Worm (Caenorhabditis elegans) whole organism, young adult: ENCODE data around the gene feh-1.

Experiments used
- B0261.1 ChIP-seq: sonication (generic microtip); optimal IDR thresholded peaks from 2 replicates; lab custom pipeline; 2016; ENCODE audit warnings: mild to moderate bottlenecking, missing genetic modification characterization, moderate library complexity, missing compliant biosample characterization
- F57C9.4 ChIP-seq: sonication (generic microtip); optimal IDR thresholded peaks from 2 replicates; lab custom pipeline; 2017; ENCODE audit warnings: mild to moderate bottlenecking, missing genetic modification characterization, missing compliant biosample characterization
- Y53F4B.3 ChIP-seq: fragments of 200-800 bp; sonication (Bioruptor generic); IDR thresholded peaks from 2 replicates; pipeline ENCODE4 v1.3.6; 2022; ENCODE audit warnings: missing genetic modification reagents, missing genetic modification characterization, missing compliant biosample characterization
- bed-1 ChIP-seq: fragments of 200-800 bp; sonication (Bioruptor generic); IDR thresholded peaks from 2 replicates; pipeline ENCODE4 v1.3.6; 2022; ENCODE audit warnings: missing genetic modification reagents, missing genetic modification characterization, missing compliant biosample characterization
- ceh-100 ChIP-seq: fragments of 200-800 bp; sonication (Bioruptor generic); IDR thresholded peaks from 2 replicates; pipeline ENCODE4 v1.3.6; 2022; ENCODE audit warnings: missing genetic modification reagents, missing genetic modification characterization, missing compliant biosample characterization
- efl-1 ChIP-seq: fragments of 150-350 bp; optimal IDR thresholded peaks from 2 replicates; lab custom pipeline; 2014; ENCODE audit warnings: missing biosample characterization, missing genetic modification reagents, missing genetic modification characterization
- gei-17 ChIP-seq: fragments of 200-800 bp; sonication (Bioruptor generic); optimal IDR thresholded peaks from 2 replicates; lab custom pipeline; 2018; ENCODE audit warnings: mild to moderate bottlenecking, missing genetic modification characterization, missing compliant biosample characterization
- mcd-1 ChIP-seq: fragments of 200-800 bp; sonication (Bioruptor generic); IDR thresholded peaks from 2 replicates; pipeline ENCODE4 v1.3.6; 2022; ENCODE audit warnings: missing genetic modification reagents, missing genetic modification characterization, missing compliant biosample characterization
- nfya-1 ChIP-seq: sonication (generic microtip); optimal IDR thresholded peaks from 2 replicates; lab custom pipeline; 2017; ENCODE audit warnings: antibody characterized with exemption, missing compliant biosample characterization, missing genetic modification characterization, borderline replicate concordance; ENCODE audit not compliant: insufficient read depth
- nhr-179 ChIP-seq: sonication (generic microtip); optimal IDR thresholded peaks from 2 replicates; lab custom pipeline; 2016; ENCODE audit warnings: mild to moderate bottlenecking, missing genetic modification characterization, missing compliant biosample characterization
- rcor-1 ChIP-seq: fragments of 200-800 bp; sonication (Bioruptor generic); IDR thresholded peaks from 2 replicates; pipeline ENCODE4 v1.3.6; 2022; ENCODE audit warnings: missing genetic modification reagents, missing genetic modification characterization, missing compliant biosample characterization
- sea-2 ChIP-seq: fragments of 200-800 bp; sonication (Bioruptor generic); IDR thresholded peaks from 2 replicates; pipeline ENCODE4 v1.3.6; 2022; ENCODE audit warnings: missing genetic modification characterization, missing compliant biosample characterization
- snpc-4 ChIP-seq, 5 experiments: fragments of 150-350 bp in 1 of 5; sonication (generic microtip) in 4 of 5; optimal IDR thresholded peaks; 2 replicates each; lab custom pipeline; 2014 to 2018; ENCODE audit warnings: missing genetic modification characterization in 5 of 5, missing biosample characterization in 3 of 5, antibody characterized with exemption in 2 of 5, mild to moderate bottlenecking in 2 of 5, missing compliant biosample characterization in 2 of 5, missing genotype in 2 of 5, moderate library complexity in 2 of 5, missing genetic modification reagents in 1 of 5
- ztf-18 ChIP-seq: sonication (generic microtip); optimal IDR thresholded peaks from 2 replicates; lab custom pipeline; 2016; ENCODE audit warnings: missing genotype, mild to moderate bottlenecking, missing genetic modification characterization, missing compliant biosample characterization

DNA sequence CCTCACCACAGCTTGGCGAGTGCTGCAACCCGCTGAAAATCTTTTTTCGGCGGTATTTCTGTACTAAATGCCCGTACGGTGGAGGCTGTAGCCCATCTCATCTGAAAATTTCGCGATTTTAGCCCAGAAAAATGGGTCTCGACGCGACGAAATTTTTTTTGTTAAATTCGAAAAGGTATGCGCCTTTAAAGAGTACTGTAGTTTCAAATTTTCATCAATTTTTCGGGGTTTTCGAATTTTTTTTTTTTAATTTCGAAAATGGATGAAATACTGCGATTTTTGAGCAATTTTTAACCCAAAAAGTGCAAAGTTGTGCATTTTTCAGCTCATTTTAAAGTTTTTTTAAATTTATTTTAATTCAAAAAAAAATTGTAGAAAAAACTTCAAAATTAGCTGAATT is 21.7 kb downstream of the feh-1 start, which contains the start of gene Y54F10AR.2:
- TF ChIP-seq bed-1 (no peak), ceh-100 (GFP tag; lab: Robert Waterston, UW) (no peak), sea-2 (GFP tag; lab: Robert Waterston, UW) (no peak), nhr-179 (tag; lab: Kevin White, UChicago) (no peak), snpc-4 (GFP tag; optimal IDR thresholded peaks at IDR 0.05; lab: Kevin White, UChicago) (no peak), snpc-4 (tag; optimal IDR thresholded peaks at IDR 0.05; lab: Kevin White, UChicago) (no peak), B0261.1 (no peak), Y53F4B.3 (no peak), gei-17 (no peak), ztf-18 (tag; lab: Kevin White, UChicago) (no peak), nfya-1 (tag; lab: Kevin White, UChicago) (no peak), F57C9.4 (tag; lab: Kevin White, UChicago) (no peak), efl-1 (GFP tag; lab: Kevin White, UChicago) (no peak), mcd-1 (GFP tag; lab: Robert Waterston, UW) (no peak), rcor-1 (GFP tag; lab: Robert Waterston, UW) (no peak)
